Worm (Caenorhabditis elegans) whole organism, young adult: ENCODE data around the gene igdb-3.

Experiments
- B0019.2 ChIP-seq: fragments of 200-800 bp; sonication (Bioruptor generic); conservative IDR thresholded peaks from 2 replicates; pipeline ENCODE4 v1.3.6; 2022; ENCODE audit warnings: missing genetic modification reagents, missing genetic modification characterization, missing compliant biosample characterization
- F33H1.4 ChIP-seq: fragments of 200-800 bp; sonication (Bioruptor generic); IDR thresholded peaks from 2 replicates; pipeline ENCODE4 v1.3.6; 2022; ENCODE audit warnings: missing genetic modification reagents, missing genetic modification characterization, missing compliant biosample characterization
- K11D2.4 ChIP-seq: fragments of 200-800 bp; sonication (Bioruptor generic); IDR thresholded peaks from 2 replicates; pipeline ENCODE4 v1.3.6; 2022; ENCODE audit warnings: missing genetic modification reagents, missing genetic modification characterization, missing compliant biosample characterization
- Y79H2A.3 ChIP-seq: fragments of 200-800 bp; sonication (Bioruptor generic); conservative IDR thresholded peaks from 2 replicates; pipeline ENCODE4 v1.3.6; 2022; ENCODE audit warnings: missing genetic modification reagents, missing genetic modification characterization, missing compliant biosample characterization
- aptf-3 ChIP-seq: fragments of 200-800 bp; sonication (Bioruptor generic); IDR thresholded peaks from 2 replicates; pipeline ENCODE4 v1.3.6; 2022; ENCODE audit warnings: missing genetic modification characterization, missing compliant biosample characterization
- attf-3 ChIP-seq: fragments of 200-800 bp; sonication (Bioruptor generic); conservative IDR thresholded peaks from 2 replicates; pipeline ENCODE4 v1.3.6; 2022; ENCODE audit warnings: missing genetic modification reagents, missing genetic modification characterization, missing compliant biosample characterization
- chd-7 ChIP-seq: sonication (generic microtip); optimal IDR thresholded peaks from 2 replicates; lab custom pipeline; 2016; ENCODE audit warnings: mild to moderate bottlenecking, missing genetic modification characterization, moderate library complexity, missing compliant biosample characterization
- ekl-4 ChIP-seq: fragments of 200-800 bp; sonication (Bioruptor generic); IDR thresholded peaks from 2 replicates; pipeline ENCODE4 v1.3.6; 2022; ENCODE audit warnings: missing genetic modification reagents, missing genetic modification characterization, missing compliant biosample characterization
- him-1 ChIP-seq: sonication (generic microtip); optimal IDR thresholded peaks from 2 replicates; lab custom pipeline; 2016; ENCODE audit warnings: missing genotype, missing genetic modification reagents, missing genetic modification characterization, missing compliant biosample characterization
- nhr-90 ChIP-seq: sonication (generic microtip); optimal IDR thresholded peaks from 2 replicates; lab custom pipeline; 2016; ENCODE audit warnings: missing genotype, mild to moderate bottlenecking, missing genetic modification characterization, missing compliant biosample characterization
- unc-62 ChIP-seq: fragments of 150-350 bp; optimal IDR thresholded peaks from 2 replicates; lab custom pipeline; 2014; ENCODE audit warnings: missing biosample characterization, missing genetic modification reagents, missing genetic modification characterization
- zfh-2 ChIP-seq: fragments of 200-800 bp; sonication (Bioruptor generic); conservative IDR thresholded peaks from 2 replicates; pipeline ENCODE4 v1.3.6; 2022; ENCODE audit warnings: missing genetic modification reagents, missing genetic modification characterization, missing compliant biosample characterization
- ztf-25 ChIP-seq: fragments of 200-800 bp; sonication (Bioruptor generic); IDR thresholded peaks from 2 replicates; pipeline ENCODE4 v1.3.6; 2022; ENCODE audit warnings: missing genetic modification reagents, missing genetic modification characterization, missing compliant biosample characterization
- ztf-3 ChIP-seq: fragments of 200-800 bp; sonication (Bioruptor generic); optimal IDR thresholded peaks from 2 replicates; lab custom pipeline; 2018; ENCODE audit warnings: mild to moderate bottlenecking, missing genetic modification characterization, missing compliant biosample characterization

- no peak for TF ChIP-seq unc-62 (GFP tag; lab: Kevin White, UChicago)
- no peak for TF ChIP-seq ztf-25 (GFP tag; lab: Robert Waterston, UW)
- no peak for TF ChIP-seq F33H1.4 (GFP tag; lab: Robert Waterston, UW)
- TF ChIP-seq Y79H2A.3, result no peak
- TF ChIP-seq ekl-4 (GFP tag; lab: Robert Waterston, UW), result no peak
- no peak for TF ChIP-seq nhr-90 (tag; lab: Kevin White, UChicago)
- TF ChIP-seq ztf-3 (GFP tag; lab: Kevin White, UChicago), result no peak
- TF ChIP-seq him-1, result no peak
- no peak for TF ChIP-seq zfh-2 (GFP tag; lab: Robert Waterston, UW)
- TF ChIP-seq K11D2.4 (GFP tag; lab: Robert Waterston, UW), result no peak
- no peak for TF ChIP-seq aptf-3 (GFP tag; lab: Robert Waterston, UW)
- TF ChIP-seq attf-3 (GFP tag; lab: Robert Waterston, UW), result no peak
- TF ChIP-seq B0019.2, result no peak
- no peak for TF ChIP-seq chd-7 (tag; lab: Kevin White, UChicago)
Observed at ce11 chrX:6345785-6346184, 39.5 kb upstream of the igdb-3 start.
